Fruit fly (Drosophila melanogaster): Measurements from ENCODE around the gene chinmo.

chinmo gene

dm6 chr2L:1643252-1643864 lies 7.7 kb upstream of the chinmo start (continued):
- TF ChIP-seq CG8478 (optimal IDR thresholded peaks at IDR 0.05), result peak; percentile 28
- peak; percentile 99 for TF ChIP-seq BtbVII (GFP tag; optimal IDR thresholded peaks at IDR 0.05)
- TF ChIP-seq CG10543 (GFP tag; optimal IDR thresholded peaks at IDR 0.05), result peak; percentile 99
- TF ChIP-seq CG8281 (tag; optimal IDR thresholded peaks at IDR 0.05), result peak; percentile 90
- peak; percentile 91 for TF ChIP-seq twi (tag; optimal IDR thresholded peaks at IDR 0.05)
- peak; percentile 16 for TF ChIP-seq CG4282 (GFP tag; optimal IDR thresholded peaks at IDR 0.05)
- peak; percentile 86 for TF ChIP-seq CG4854 (GFP tag; optimal IDR thresholded peaks at IDR 0.05)
- no peak for TF ChIP-seq nerfin-2 (GFP tag; IDR thresholded peaks at IDR 0.05; ENCODE audit: partially characterized antibody)
- TF ChIP-seq CG8290 (GFP tag; optimal IDR thresholded peaks at IDR 0.05), result peak; percentile 94
- TF ChIP-seq CG8290 (tag; optimal IDR thresholded peaks at IDR 0.05), result peak; percentile 53 to 89
- peak; percentile 93 for TF ChIP-seq ci (GFP tag; IDR thresholded peaks at IDR 0.05)
- TF ChIP-seq nom (GFP tag; optimal IDR thresholded peaks at IDR 0.05), result peak; percentile 71
- TF ChIP-seq CG10321 (GFP tag; IDR thresholded peaks at IDR 0.05), result peak; percentile 90
- peak; percentile 50 for TF ChIP-seq pfk (GFP tag; optimal IDR thresholded peaks at IDR 0.05)
- peak; percentile 97 for TF ChIP-seq cwo (GFP tag; optimal IDR thresholded peaks at IDR 0.05)
- peak; percentile 72 for TF ChIP-seq CG13123 (GFP tag; optimal IDR thresholded peaks at IDR 0.05)
- TF ChIP-seq CG9876 (GFP tag; optimal IDR thresholded peaks at IDR 0.05), result peak; percentile 66
- no peak for TF ChIP-seq ato (GFP tag; IDR thresholded peaks at IDR 0.05; ENCODE audit: partially characterized antibody)
- peak; percentile 88 for TF ChIP-seq CG30431 (GFP tag; optimal IDR thresholded peaks at IDR 0.05)
- TF ChIP-seq Deaf1 (tag; optimal IDR thresholded peaks at IDR 0.05), result peak; percentile 88
- TF ChIP-seq CG7745 (tag; optimal IDR thresholded peaks at IDR 0.05), result peak; percentile 14
- TF ChIP-seq CG6689 (GFP tag; IDR thresholded peaks at IDR 0.05), result peak; percentile 96
- TF ChIP-seq Poxn (GFP tag; IDR thresholded peaks at IDR 0.05), result peak; percentile 86
- TF ChIP-seq aop (GFP tag; IDR thresholded peaks at IDR 0.05), result peak; percentile 47; the same call in 1 of the 2 replicates
- peak; percentile 96 for TF ChIP-seq B-H1 (GFP tag; IDR thresholded peaks at IDR 0.05)
- no peak for TF ChIP-seq CG4360 (GFP tag; IDR thresholded peaks at IDR 0.05)
- peak; percentile 85 for TF ChIP-seq Hr39 (optimal IDR thresholded peaks at IDR 0.05)
- peak; percentile 96 for TF ChIP-seq Awh (GFP tag; IDR thresholded peaks at IDR 0.05)
- TF ChIP-seq CG9437 (GFP tag; optimal IDR thresholded peaks at IDR 0.05), result peak; percentile 94
- TF ChIP-seq CG17612 (GFP tag; IDR thresholded peaks at IDR 0.05), result peak; percentile 89
- TF ChIP-seq CG9215 (GFP tag; IDR thresholded peaks at IDR 0.05), result peak; percentile 95
- peak; percentile 91 for TF ChIP-seq Chrac-16 (GFP tag; optimal IDR thresholded peaks at IDR 0.05)
- TF ChIP-seq Taf1 (GFP tag; IDR thresholded peaks at IDR 0.05), result peak; percentile 97
- peak; percentile 41 for TF ChIP-seq Sry-δ (GFP tag; optimal IDR thresholded peaks at IDR 0.05)
- peak; percentile 95 for TF ChIP-seq al (GFP tag; IDR thresholded peaks at IDR 0.05)
- TF ChIP-seq CoRest (tag; optimal IDR thresholded peaks at IDR 0.05), result peak; percentile 99
- peak; percentile 91 for TF ChIP-seq CG11560 (tag; IDR thresholded peaks at IDR 0.05)
- no peak for TF ChIP-seq zen2 (GFP tag; IDR thresholded peaks at IDR 0.05; ENCODE audit: partially characterized antibody)
- TF ChIP-seq shn (GFP tag; optimal IDR thresholded peaks at IDR 0.05), result peak; percentile 87
- peak; percentile 94 for TF ChIP-seq Med (GFP tag)
- peak; percentile 93 for TF ChIP-seq CG13624 (GFP tag; optimal IDR thresholded peaks at IDR 0.05)
- peak; percentile 90 for TF ChIP-seq otp (GFP tag; IDR thresholded peaks at IDR 0.05)
- peak; percentile 97 for TF ChIP-seq unpg (GFP tag; optimal IDR thresholded peaks at IDR 0.05)
- TF ChIP-seq sim (GFP tag; IDR thresholded peaks at IDR 0.05), result peak; percentile 91
- TF ChIP-seq Bteb2 (GFP tag; optimal IDR thresholded peaks at IDR 0.05), result peak; percentile 89
- TF ChIP-seq pan (optimal IDR thresholded peaks at IDR 0.05), result no peak
- TF ChIP-seq pan (GFP tag; optimal IDR thresholded peaks at IDR 0.05 in 1 of 2, IDR thresholded peaks at IDR 0.05 in 1 of 2), result peak in 1 of 2 experiments; percentile 97
- TF ChIP-seq CG1603 (tag; optimal IDR thresholded peaks at IDR 0.05), result peak; percentile 27
- TF ChIP-seq CG7963 (GFP tag; IDR thresholded peaks at IDR 0.05; ENCODE audit: partially characterized antibody), result no peak
- TF ChIP-seq Sox102F (GFP tag; optimal IDR thresholded peaks at IDR 0.05), result peak; percentile 97
- peak; percentile 91 for TF ChIP-seq Max (GFP tag; optimal IDR thresholded peaks at IDR 0.05)
